Worm (Caenorhabditis elegans) whole organism, L2 larva: Measurements from ENCODE around the gene chat-1.

Experiments used
- ceh-82 ChIP-seq: fragments of 150-350 bp; optimal IDR thresholded peaks from 2 replicates; lab custom pipeline; 2014; ENCODE audit warnings: missing biosample characterization, missing genetic modification characterization
- mdl-1 ChIP-seq, 2 experiments: fragments of 150-350 bp in 1 of 2; sonication (generic microtip) in 1 of 2; optimal IDR thresholded peaks; 2 replicates each; lab custom pipeline; 2017; ENCODE audit warnings: missing biosample characterization in 2 of 2, missing genetic modification characterization in 2 of 2

ce11 chrIV:4434441-4435084, 12.6 kb upstream of the chat-1 start, which contains the start of the genes R08C7.8 and R08C7.4:
- no peak for TF ChIP-seq ceh-82 (tag; lab: Kevin White, UChicago)
- TF ChIP-seq mdl-1 (tag; optimal IDR thresholded peaks at IDR 0.05; lab: Kevin White, UChicago) = no peak
